Worm (Caenorhabditis elegans) whole organism, L4/young adult: ENCODE measurements around the gene snn-1.

Source experiments
- W03F9.2 ChIP-seq: fragments of 150-350 bp; optimal IDR thresholded peaks from 2 replicates; lab custom pipeline; 2014; ENCODE audit warnings: missing biosample characterization, missing genetic modification characterization
- dao-5 ChIP-seq: sonication (generic microtip); optimal IDR thresholded peaks from 2 replicates; lab custom pipeline; 2016; ENCODE audit warnings: missing genotype, missing genetic modification characterization, moderate library complexity, missing compliant biosample characterization
- him-1 ChIP-seq: sonication (generic microtip); optimal IDR thresholded peaks from 2 replicates; lab custom pipeline; 2016; ENCODE audit warnings: missing genotype, missing genetic modification reagents, missing genetic modification characterization, missing compliant biosample characterization

DNA sequence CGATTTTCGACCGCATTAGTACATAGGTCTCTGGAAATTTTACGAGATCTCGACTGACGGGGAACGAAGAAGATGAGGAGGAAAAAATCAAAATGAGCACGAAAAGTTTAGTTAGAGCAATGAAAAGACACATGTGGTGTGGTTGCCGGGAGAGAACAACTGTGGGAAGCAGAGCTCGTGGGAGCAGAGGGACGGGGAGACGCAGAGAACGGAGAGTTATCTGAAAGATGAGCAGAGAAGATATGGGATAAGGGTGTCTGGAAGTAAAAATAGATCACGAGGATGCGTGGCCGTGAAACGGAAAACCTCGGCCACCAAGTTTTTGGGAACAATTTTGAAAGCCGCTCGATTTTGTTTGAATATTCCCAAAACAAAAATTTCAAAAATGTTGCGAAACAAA lies 53.4 kb downstream of the snn-1 start, which contains the start of gene Y41D4A.7:
- TF ChIP-seq W03F9.2 (no peak), him-1 (tag; lab: Kevin White, UChicago) (no peak), dao-5 (tag; lab: Kevin White, UChicago) (no peak)
